Worm (Caenorhabditis elegans) whole organism, L4 larva: ENCODE measurements around the gene K07F5.6.

Experiments used
- F44E2.7 ChIP-seq: fragments of 200-800 bp; sonication (Bioruptor generic); IDR thresholded peaks from 2 replicates; pipeline ENCODE4 v2.1.2; 2022; ENCODE audit warnings: missing genetic modification characterization, missing compliant biosample characterization
- R02D3.7 ChIP-seq: fragments of 150-350 bp; sonication (generic microtip); optimal IDR thresholded peaks from 3 replicates; lab custom pipeline; 2014; ENCODE audit warnings: missing biosample characterization, missing genetic modification characterization
- T20F7.1 ChIP-seq: fragments of 200-800 bp; sonication (Bioruptor generic); optimal IDR thresholded peaks from 2 replicates; lab custom pipeline; 2018; ENCODE audit warnings: mild to moderate bottlenecking, missing genetic modification characterization, missing compliant biosample characterization
- Y48G9A.11 ChIP-seq: fragments of 200-800 bp; sonication (Bioruptor generic); IDR thresholded peaks from 2 replicates; pipeline ENCODE4 v1.3.6; 2022; ENCODE audit warnings: missing genetic modification reagents, missing genetic modification characterization, missing compliant biosample characterization
- arid-1 ChIP-seq: fragments of 200-800 bp; sonication (Bioruptor generic); conservative IDR thresholded peaks from 2 replicates; pipeline ENCODE4 v1.3.6; 2022; ENCODE audit warnings: missing genetic modification reagents, missing genetic modification characterization, missing compliant biosample characterization
- attf-4 ChIP-seq: sonication (generic microtip); optimal IDR thresholded peaks from 3 replicates; lab custom pipeline; 2017; ENCODE audit warnings: missing biosample characterization, missing genetic modification characterization
- ces-1 ChIP-seq: fragments of 150-350 bp; sonication (generic microtip); optimal IDR thresholded peaks from 4 replicates; lab custom pipeline; 2014; ENCODE audit warnings: missing biosample characterization, missing genetic modification reagents, missing genetic modification characterization
- daf-12 ChIP-seq: fragments of 150-350 bp; optimal IDR thresholded peaks from 2 replicates; lab custom pipeline; 2014; ENCODE audit warnings: missing biosample characterization, missing genetic modification reagents, missing genetic modification characterization
- dmd-8 ChIP-seq: fragments of 200-800 bp; sonication (Bioruptor generic); IDR thresholded peaks from 2 replicates; pipeline ENCODE4 v1.3.6; 2022; ENCODE audit warnings: missing genetic modification characterization, missing compliant biosample characterization
- dmd-9 ChIP-seq: fragments of 200-800 bp; sonication (Bioruptor generic); IDR thresholded peaks from 2 replicates; pipeline ENCODE4 v1.3.6; 2022; ENCODE audit warnings: missing genetic modification reagents, missing genetic modification characterization, missing compliant biosample characterization
- dpl-1 ChIP-seq: fragments of 150-350 bp; optimal IDR thresholded peaks from 2 replicates; lab custom pipeline; 2014; ENCODE audit warnings: missing biosample characterization, missing genetic modification reagents, missing genetic modification characterization
- dve-1 ChIP-seq: sonication (generic microtip); optimal IDR thresholded peaks from 2 replicates; lab custom pipeline; 2017; ENCODE audit warnings: antibody characterized with exemption, mild to moderate bottlenecking, missing genetic modification characterization, missing compliant biosample characterization; ENCODE audit not compliant: insufficient read depth
- egl-43 ChIP-seq: fragments of 200-800 bp; sonication (Bioruptor generic); IDR thresholded peaks from 2 replicates; pipeline ENCODE4 v1.3.6; 2022; ENCODE audit warnings: missing genetic modification reagents, missing genetic modification characterization, missing compliant biosample characterization
- hif-1 ChIP-seq, 2 experiments: sonication (generic microtip); optimal IDR thresholded peaks; 2 replicates each; lab custom pipeline; 2016 to 2017; ENCODE audit warnings: missing compliant biosample characterization in 2 of 2, missing genetic modification characterization in 2 of 2, missing genetic modification reagents in 2 of 2, missing genotype in 2 of 2, mild to moderate bottlenecking in 1 of 2
- hlh-11 ChIP-seq: fragments of 200-800 bp; sonication (Bioruptor generic); optimal IDR thresholded peaks from 2 replicates; lab custom pipeline; 2018; ENCODE audit warnings: mild to moderate bottlenecking, missing genetic modification characterization, missing compliant biosample characterization
- jun-1 ChIP-seq: fragments of 150-350 bp; optimal IDR thresholded peaks from 2 replicates; lab custom pipeline; 2014; ENCODE audit warnings: missing biosample characterization, missing genetic modification reagents, missing genetic modification characterization
- lin-29 ChIP-seq: fragments of 200-800 bp; sonication (Bioruptor generic); IDR thresholded peaks from 2 replicates; pipeline ENCODE4 v1.3.6; 2022; ENCODE audit warnings: missing genetic modification reagents, missing genetic modification characterization, missing compliant biosample characterization
- lin-38 ChIP-seq: fragments of 200-800 bp; sonication (Bioruptor generic); IDR thresholded peaks from 2 replicates; pipeline ENCODE4 v1.3.6; 2022; ENCODE audit warnings: missing genetic modification reagents, missing genetic modification characterization, missing compliant biosample characterization
- madf-5 ChIP-seq, 2 experiments: fragments of 200-800 bp; sonication (Bioruptor generic); IDR thresholded peaks; 2 replicates each; pipeline ENCODE4 v1.3.6; 2022; ENCODE audit warnings: missing compliant biosample characterization in 2 of 2, missing genetic modification characterization in 2 of 2
- madf-9 ChIP-seq: fragments of 200-800 bp; sonication (Bioruptor generic); conservative IDR thresholded peaks from 2 replicates; pipeline ENCODE4 v1.3.6; 2022; ENCODE audit warnings: missing genetic modification reagents, missing genetic modification characterization, missing compliant biosample characterization
- mes-2 ChIP-seq: sonication (generic microtip); optimal IDR thresholded peaks from 2 replicates; lab custom pipeline; 2016; ENCODE audit warnings: missing genotype, mild to moderate bottlenecking, missing genetic modification characterization, missing compliant biosample characterization; ENCODE audit not compliant: poor library complexity, severe bottlenecking
- nhr-237 ChIP-seq: sonication (generic microtip); optimal IDR thresholded peaks from 2 replicates; lab custom pipeline; 2017; ENCODE audit warnings: missing biosample characterization, missing genetic modification characterization
- nhr-28 ChIP-seq: fragments of 150-350 bp; optimal IDR thresholded peaks from 2 replicates; lab custom pipeline; 2014; ENCODE audit warnings: missing biosample characterization, missing genetic modification characterization
- nhr-42 ChIP-seq: fragments of 200-800 bp; sonication (Bioruptor generic); IDR thresholded peaks from 2 replicates; pipeline ENCODE4 v1.3.6; 2022; ENCODE audit warnings: missing genetic modification characterization, missing compliant biosample characterization
- nhr-6 ChIP-seq: fragments of 150-350 bp; optimal IDR thresholded peaks from 2 replicates; lab custom pipeline; 2014; ENCODE audit warnings: missing biosample characterization, missing genetic modification characterization
- nhr-77 ChIP-seq: fragments of 150-350 bp; optimal IDR thresholded peaks from 2 replicates; lab custom pipeline; 2014; ENCODE audit warnings: missing biosample characterization, missing genetic modification characterization
- pqm-1 ChIP-seq: sonication (generic microtip); optimal IDR thresholded peaks from 2 replicates; lab custom pipeline; 2017; ENCODE audit warnings: missing biosample characterization, missing genetic modification characterization
- rbr-2 ChIP-seq: sonication (generic microtip); optimal IDR thresholded peaks from 2 replicates; lab custom pipeline; 2016; ENCODE audit warnings: missing genotype, missing genetic modification characterization, missing compliant biosample characterization
- set-16 ChIP-seq: fragments of 200-800 bp; sonication (Bioruptor generic); IDR thresholded peaks from 2 replicates; pipeline ENCODE4 v1.3.6; 2022; ENCODE audit warnings: missing genetic modification reagents, missing genetic modification characterization, missing compliant biosample characterization
- snpc-1.2 ChIP-seq: fragments of 200-800 bp; sonication (Bioruptor generic); IDR thresholded peaks from 2 replicates; pipeline ENCODE4 v1.3.6; 2022; ENCODE audit warnings: missing genetic modification reagents, missing genetic modification characterization, missing compliant biosample characterization
- spr-3 ChIP-seq: fragments of 200-800 bp; sonication (Bioruptor generic); optimal IDR thresholded peaks from 2 replicates; lab custom pipeline; 2018; ENCODE audit warnings: mild to moderate bottlenecking, missing genetic modification characterization, missing compliant biosample characterization
- tag-97 ChIP-seq: fragments of 200-800 bp; sonication (Bioruptor generic); IDR thresholded peaks from 2 replicates; pipeline ENCODE4 v1.3.6; 2022; ENCODE audit warnings: missing genetic modification characterization, missing compliant biosample characterization
- unc-130 ChIP-seq: sonication (generic microtip); optimal IDR thresholded peaks from 2 replicates; lab custom pipeline; 2016; ENCODE audit warnings: missing genetic modification reagents, missing genetic modification characterization, missing compliant biosample characterization
- zag-1 ChIP-seq: fragments of 150-350 bp; optimal IDR thresholded peaks from 2 replicates; lab custom pipeline; 2014; ENCODE audit warnings: missing biosample characterization, missing genetic modification characterization
- zfp-3 ChIP-seq: fragments of 200-800 bp; sonication (Bioruptor generic); conservative IDR thresholded peaks from 2 replicates; pipeline ENCODE4 v1.3.6; 2022; ENCODE audit warnings: missing genetic modification reagents, missing genetic modification characterization, missing compliant biosample characterization
- zip-11 ChIP-seq: fragments of 200-800 bp; sonication (Bioruptor generic); IDR thresholded peaks from 2 replicates; pipeline ENCODE4 v1.3.6; 2022; ENCODE audit warnings: missing genetic modification characterization, missing compliant biosample characterization
- zip-2 ChIP-seq: fragments of 150-350 bp; optimal IDR thresholded peaks from 2 replicates; lab custom pipeline; 2014; ENCODE audit warnings: missing biosample characterization, missing genetic modification characterization
- ztf-11 ChIP-seq: fragments of 150-350 bp; optimal IDR thresholded peaks from 2 replicates; lab custom pipeline; 2014; ENCODE audit warnings: missing biosample characterization, missing genetic modification characterization

K07F5.6 gene

ce11 chrIV:9889857-9890256 lies 43.4 kb upstream of the K07F5.6 start, which contains the start of gene ttbk-3:
ttbk-3 (minus strand) TSS chrIV:9889957.
- no peak for TF ChIP-seq ces-1
- TF ChIP-seq T20F7.1 (GFP tag; lab: Kevin White, UChicago) = no peak
- TF ChIP-seq F44E2.7 (GFP tag; lab: Robert Waterston, UW) = no peak
- TF ChIP-seq dmd-9 (GFP tag; lab: Robert Waterston, UW) = no peak
- TF ChIP-seq nhr-237 (tag; lab: Kevin White, UChicago) = no peak
- TF ChIP-seq ztf-11 (tag; lab: Kevin White, UChicago) = no peak
- no peak for TF ChIP-seq lin-29
- no peak for TF ChIP-seq rbr-2 (tag; lab: Kevin White, UChicago)
- no peak for TF ChIP-seq zag-1
- TF ChIP-seq tag-97 = no peak
- no peak for TF ChIP-seq egl-43 (GFP tag; lab: Robert Waterston, UW)
- no peak for TF ChIP-seq attf-4
- no peak for TF ChIP-seq jun-1 (tag; lab: Kevin White, UChicago)
- TF ChIP-seq madf-9 (GFP tag; lab: Robert Waterston, UW) = no peak
- TF ChIP-seq nhr-42 (GFP tag; lab: Robert Waterston, UW) = no peak
- TF ChIP-seq, all 104 proteins: peak for 0

- no peak for TF ChIP-seq pqm-1 (tag; lab: Kevin White, UChicago)
- no peak for TF ChIP-seq hif-1 (tag; optimal IDR thresholded peaks at IDR 0.05; lab: Kevin White, UChicago)
- no peak for TF ChIP-seq ztf-11 (tag; lab: Kevin White, UChicago)
- 0 out of 4 replicates have a peak, but pooled peaks of 1 of the 2 experiments have one; percentile 14 for TF ChIP-seq madf-5 (GFP tag; IDR thresholded peaks at IDR 0.05; lab: Robert Waterston, UW)
- TF ChIP-seq snpc-1.2 = 0 out of 2 replicates have a peak, but pooled peaks have one; percentile 24
- no peak for TF ChIP-seq daf-12
- TF ChIP-seq nhr-6 (tag; lab: Kevin White, UChicago) = peak; percentile 57
- TF ChIP-seq T20F7.1 (GFP tag; lab: Kevin White, UChicago) = peak; percentile 48
- no peak for TF ChIP-seq attf-4
- TF ChIP-seq mes-2 (tag; lab: Kevin White, UChicago) = peak; percentile 72
- TF ChIP-seq nhr-237 (tag; lab: Kevin White, UChicago) = no peak
- no peak for TF ChIP-seq dmd-8 (GFP tag; lab: Robert Waterston, UW)
- TF ChIP-seq Y48G9A.11 (GFP tag; lab: Robert Waterston, UW) = no peak
- TF ChIP-seq zip-2 (tag; lab: Kevin White, UChicago) = no peak
- TF ChIP-seq arid-1 (GFP tag; lab: Robert Waterston, UW) = no peak
- no peak for TF ChIP-seq madf-9 (GFP tag; lab: Robert Waterston, UW)
- no peak for TF ChIP-seq set-16 (GFP tag; lab: Robert Waterston, UW)
- TF ChIP-seq unc-130 = peak; percentile 64
- TF ChIP-seq dpl-1 (GFP tag; lab: Kevin White, UChicago) = peak; percentile 61
- TF ChIP-seq nhr-28 (tag; lab: Kevin White, UChicago) = peak; percentile 4
- TF ChIP-seq dmd-9 (GFP tag; lab: Robert Waterston, UW) = no peak
- TF ChIP-seq spr-3 (GFP tag; lab: Kevin White, UChicago) = no peak
- TF ChIP-seq lin-38 (GFP tag; lab: Robert Waterston, UW) = peak; percentile 94
- no peak for TF ChIP-seq R02D3.7
- TF ChIP-seq nhr-77 (tag; lab: Kevin White, UChicago) = peak; percentile 34
- peak; percentile 3 for TF ChIP-seq hlh-11 (tag; lab: Kevin White, UChicago)
- no peak for TF ChIP-seq zfp-3 (GFP tag; lab: Robert Waterston, UW)
- TF ChIP-seq zag-1 = no peak
- no peak for TF ChIP-seq zip-11 (GFP tag; lab: Robert Waterston, UW)
- no peak for TF ChIP-seq dve-1 (tag; lab: Kevin White, UChicago)
These were observed 37.8 kb upstream of the K07F5.6 start, which contains the start of the genes prp-18 and mccc-1 for ce11 chrIV:9884257-9884656. prp-18 (minus strand) TSS chrIV:9884383. mccc-1 (plus strand) TSS chrIV:9884570.
